Fruit fly (Drosophila melanogaster) S2 (cell line): ENCODE results near the gene CG12730.

ENCODE experiments used
- CG8478 ChIP-seq: fragments of >200 bp; optimal IDR thresholded peaks from 2 replicates; lab custom pipeline; 2018
- CTCF ChIP-seq, 2 experiments: fragments of >200 bp; optimal IDR thresholded peaks; 2 replicates each; lab custom pipeline; 2018

- TF ChIP-seq CTCF (optimal IDR thresholded peaks at IDR 0.05; lab: Kevin White, UChicago) (no peak), CG8478 (lab: Kevin White, UChicago) (no peak)
Observed at dm6 chrX:5487381-5487780, 29.0 kb upstream of the CG12730 start.
